Fruit fly (Drosophila melanogaster): ENCODE data around the gene CG12496.

- TF ChIP-seq Eip93F (GFP tag; optimal IDR thresholded peaks at IDR 0.05), result no peak
- TF ChIP-seq CG3032 (tag; optimal IDR thresholded peaks at IDR 0.05), result no peak
- peak; percentile 11 for TF ChIP-seq lz (GFP tag; optimal IDR thresholded peaks at IDR 0.05)
- no peak for TF ChIP-seq fkh (GFP tag; optimal IDR thresholded peaks at IDR 0.05)
These were observed 27.4 kb downstream of the CG12496 start for dm6 chrX:2383121-2383848.

Measured in whole organism, prepupa.